Fruit fly (Drosophila melanogaster) Kc167 (cell line): Measurements from ENCODE around the gene L2HGDH.

Experiments
- Myc ChIP-seq: fragments of >200 bp; optimal IDR thresholded peaks from 2 replicates; lab custom pipeline; 2017; ENCODE audit warnings: missing external identifiers
- Sin3A ChIP-seq: fragments of >200 bp; optimal IDR thresholded peaks from 2 replicates; lab custom pipeline; 2018; ENCODE audit warnings: missing external identifiers
- insv ChIP-seq: fragments of >200 bp; optimal IDR thresholded peaks from 3 replicates; lab custom pipeline; 2018; ENCODE audit warnings: missing external identifiers
- psq ChIP-seq: fragments of >200 bp; optimal IDR thresholded peaks from 2 replicates; lab custom pipeline; 2017; ENCODE audit warnings: missing external identifiers
- ttk ChIP-seq: sonication (Bioruptor generic); optimal IDR thresholded peaks from 2 replicates; lab custom pipeline; 2017; ENCODE audit warnings: missing external identifiers

DNA sequence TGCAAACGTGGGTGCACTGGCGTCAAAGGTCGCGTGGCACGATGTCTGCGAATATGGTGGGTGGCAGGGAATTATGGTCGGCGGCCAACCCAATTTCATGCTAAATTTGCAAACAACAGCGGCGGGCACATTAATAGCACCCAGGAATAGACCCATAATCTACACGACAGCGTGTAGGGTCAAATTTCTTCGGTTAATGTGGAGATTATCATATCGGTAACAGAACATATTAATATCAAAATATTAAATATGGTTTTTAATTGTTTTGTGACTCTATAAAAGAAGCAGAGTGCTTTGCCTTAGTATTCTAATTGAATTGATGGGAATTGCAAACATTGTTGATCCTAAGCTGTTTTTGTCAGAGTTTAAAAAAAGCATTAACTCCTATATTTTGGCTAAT, 4.7 kb upstream of the L2HGDH start:
- TF ChIP-seq psq (lab: Kevin White, UChicago) (no peak), Sin3A (lab: Kevin White, UChicago) (no peak), insv (lab: Kevin White, UChicago) (no peak), ttk (lab: Kevin White, UChicago) (no peak), Myc (lab: Kevin White, UChicago) (no peak)
